Worm (Caenorhabditis elegans): ENCODE results near the gene C46H3.1.

The C46H3.1 gene

DNA sequence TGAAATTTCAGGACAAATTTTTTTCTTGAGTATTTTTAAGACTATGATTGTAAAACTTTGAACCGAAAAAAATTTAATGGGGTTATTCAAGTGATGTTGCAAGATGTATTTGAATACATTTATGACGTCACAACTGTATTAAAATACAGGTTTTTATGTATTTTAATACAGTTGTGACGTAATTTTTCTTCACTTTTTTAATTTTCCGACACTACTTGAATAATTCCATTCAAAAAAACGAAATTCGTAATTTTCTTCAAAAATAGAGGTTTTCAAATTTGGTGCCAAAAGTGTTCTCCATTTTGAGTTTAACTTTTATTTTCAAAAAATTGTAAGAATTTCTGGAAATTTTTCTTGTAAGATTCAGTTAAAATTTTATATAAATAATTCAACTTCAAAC, 33.6 kb downstream of the C46H3.1 start:
- no peak for TF ChIP-seq madf-5 (GFP tag; IDR thresholded peaks at IDR 0.05)
- no peak for TF ChIP-seq dmd-6 (GFP tag; IDR thresholded peaks at IDR 0.05)
- no peak for TF ChIP-seq gei-8 (GFP tag; optimal IDR thresholded peaks at IDR 0.05)
- no peak for TF ChIP-seq nhr-28 (tag; optimal IDR thresholded peaks at IDR 0.05)
- no peak for TF ChIP-seq lin-29 (GFP tag; IDR thresholded peaks at IDR 0.05)
- TF ChIP-seq skn-1 (tag; optimal IDR thresholded peaks at IDR 0.05): no peak
- no peak for TF ChIP-seq arid-1 (GFP tag; conservative IDR thresholded peaks at IDR 0.05)
- TF ChIP-seq ces-1 (GFP tag; optimal IDR thresholded peaks at IDR 0.05): no peak
- no peak for TF ChIP-seq sdz-12 (GFP tag; optimal IDR thresholded peaks at IDR 0.05)
- no peak for TF ChIP-seq D1046.2 (GFP tag; IDR thresholded peaks at IDR 0.05)
- no peak for TF ChIP-seq saeg-2 (GFP tag; IDR thresholded peaks at IDR 0.05)
- TF ChIP-seq dmd-9 (GFP tag; IDR thresholded peaks at IDR 0.05): no peak
- TF ChIP-seq lin-38 (GFP tag; IDR thresholded peaks at IDR 0.05): no peak
- no peak for TF ChIP-seq ceh-20 (GFP tag; IDR thresholded peaks at IDR 0.05)
- no peak for TF ChIP-seq ceh-62 (tag; optimal IDR thresholded peaks at IDR 0.05)
- no peak for TF ChIP-seq lin-39 (tag; optimal IDR thresholded peaks at IDR 0.05)

DNA sequence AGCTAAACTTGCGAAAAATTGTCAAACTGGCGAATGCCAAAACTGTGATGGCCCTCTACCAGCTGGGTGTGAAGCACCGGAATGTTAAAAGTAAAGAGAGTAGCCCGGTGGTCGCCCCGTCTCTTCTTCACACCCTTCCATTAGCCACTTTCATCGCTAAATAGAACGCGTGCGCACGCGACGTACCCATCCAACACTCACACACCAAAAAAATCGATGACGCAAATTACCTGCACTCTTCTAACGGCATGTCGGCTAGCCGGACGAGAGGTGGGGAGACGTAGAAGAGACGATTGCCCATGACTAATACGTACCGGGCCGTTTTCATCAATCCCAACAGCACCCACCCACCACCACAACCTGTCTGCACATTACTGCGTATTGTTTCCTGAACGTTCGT, 35.0 kb downstream of the C46H3.1 start:
- TF ChIP-seq ceh-44 (GFP tag; IDR thresholded peaks at IDR 0.05) (0 out of 2 replicates have a peak, but pooled peaks have one; percentile 51), egl-43 (GFP tag; IDR thresholded peaks at IDR 0.05) (peak; percentile 66), tag-97 (GFP tag; IDR thresholded peaks at IDR 0.05) (no peak), F26F4.8 (GFP tag; conservative IDR thresholded peaks at IDR 0.05) (no peak), mdl-1 (tag; optimal IDR thresholded peaks at IDR 0.05) (peak in 1 of 2 experiments; percentile 50), lim-7 (GFP tag; IDR thresholded peaks at IDR 0.05) (no peak), hlh-30 (tag; optimal IDR thresholded peaks at IDR 0.05; ENCODE audit: insufficient read depth) (peak; percentile 23), aha-1 (tag) (peak; percentile 93), hmg-1.1 (GFP tag; IDR thresholded peaks at IDR 0.05) (peak; percentile 42; the same call in 1 of the 2 replicates)

DNA sequence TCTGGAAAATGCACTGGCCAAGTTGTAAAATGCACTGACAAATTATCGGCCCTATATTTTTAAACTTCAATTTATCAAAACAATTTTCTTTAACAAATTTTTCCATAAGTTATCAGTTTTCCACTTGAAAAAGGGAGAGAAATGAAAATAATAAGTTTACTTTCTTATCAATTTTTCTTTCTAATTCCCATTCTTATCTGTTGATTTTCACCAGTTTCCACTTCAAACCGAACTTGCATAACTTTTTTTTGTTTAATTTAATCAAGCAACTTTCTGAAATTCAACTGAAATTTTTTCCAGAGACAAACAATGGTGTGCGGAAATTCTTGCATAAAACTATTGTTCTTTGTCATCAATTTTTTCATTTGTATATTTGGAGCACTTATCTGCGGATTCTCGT, 36.5 kb downstream of the C46H3.1 start, which contains the start of gene tsp-9:
Gene tsp-9 (plus strand): TSS at position 301 of the 400 bp plus-strand sequence.
- TF ChIP-seq Y75B8A.6 (GFP tag; IDR thresholded peaks at IDR 0.05) (no peak), pqm-1 (tag; optimal IDR thresholded peaks at IDR 0.05) (peak; percentile 47), unc-62 (GFP tag; optimal IDR thresholded peaks at IDR 0.05 in 1 of 2) (peak in 1 of 2 experiments; percentile 42), unc-62 (tag; optimal IDR thresholded peaks at IDR 0.05) (no peak), pha-4 (GFP tag; IDR thresholded peaks at IDR 0.05) (no peak), pha-4 (tag; optimal IDR thresholded peaks at IDR 0.05) (no peak), fkh-10 (GFP tag; optimal IDR thresholded peaks at IDR 0.05) (peak; percentile 2), fos-1 (tag; optimal IDR thresholded peaks at IDR 0.05) (no peak), daf-16 (GFP tag; optimal IDR thresholded peaks at IDR 0.05) (no peak), daf-16 (tag; optimal IDR thresholded peaks at IDR 0.05) (peak; percentile 52)

DNA sequence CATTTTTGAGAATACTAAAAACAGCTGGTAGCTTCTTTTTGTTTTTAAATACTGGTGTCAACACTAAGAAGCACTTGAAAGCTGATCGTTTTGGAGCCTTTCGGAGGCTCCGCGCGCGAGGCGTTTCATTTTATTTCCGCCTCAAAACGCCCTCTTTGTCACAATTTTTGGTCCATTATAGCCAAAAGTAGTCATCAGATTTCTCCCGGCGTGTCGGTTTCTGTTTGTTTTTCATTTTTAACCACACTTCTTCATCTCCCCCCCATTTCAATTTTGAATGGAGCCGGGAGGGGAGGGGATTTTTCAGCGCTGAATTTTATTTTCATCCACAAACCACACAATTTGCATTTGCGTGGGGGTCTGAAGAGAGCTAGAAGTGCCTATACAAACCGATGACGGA, 40.5 kb downstream of the C46H3.1 start, which contains the start of gene C25G6.4:
Gene C25G6.4 (minus strand): TSS at position 101 of the 400 bp plus-strand sequence.
- TF ChIP-seq F10B5.3 (tag; optimal IDR thresholded peaks at IDR 0.05) (no peak), mep-1 (tag; optimal IDR thresholded peaks at IDR 0.05) (no peak), unc-62 (GFP tag; optimal IDR thresholded peaks at IDR 0.05 in 1 of 2) (no peak), unc-62 (tag; optimal IDR thresholded peaks at IDR 0.05) (no peak), zfp-3 (GFP tag; conservative IDR thresholded peaks at IDR 0.05) (no peak), lin-29 (GFP tag; IDR thresholded peaks at IDR 0.05) (no peak), dmd-8 (GFP tag; IDR thresholded peaks at IDR 0.05) (no peak)
